Worm (Caenorhabditis elegans): ENCODE data around the gene T21D12.7.

ce11 chrIV:298204-298603 lies 6.9 kb upstream of the T21D12.7 start, which contains the start of gene pnp-1:
- no peak for TF ChIP-seq snpc-4 (tag; optimal IDR thresholded peaks at IDR 0.05)
- no peak for TF ChIP-seq ztf-11 (tag; optimal IDR thresholded peaks at IDR 0.05)
- TF ChIP-seq jun-1 (tag; optimal IDR thresholded peaks at IDR 0.05) = no peak
- no peak for TF ChIP-seq ztf-4 (tag; optimal IDR thresholded peaks at IDR 0.05)
- no peak for TF ChIP-seq ama-1 (optimal IDR thresholded peaks at IDR 0.05)
- no peak for TF ChIP-seq lsy-12 (tag; optimal IDR thresholded peaks at IDR 0.05)
- no peak for TF ChIP-seq fos-1 (tag; optimal IDR thresholded peaks at IDR 0.05)
- TF ChIP-seq aly-2 (tag; optimal IDR thresholded peaks at IDR 0.05) = no peak
- TF ChIP-seq pha-4 (tag; optimal IDR thresholded peaks at IDR 0.05) = no peak
